Worm (Caenorhabditis elegans): ENCODE data around the gene mig-32.

ce11 chrIV:12089551-12089950, 2.5 kb downstream of the mig-32 start, which contains the start of gene F11A10.6:
- TF ChIP-seq lin-40 (tag; optimal IDR thresholded peaks at IDR 0.05), result no peak
- no peak for TF ChIP-seq hmg-20 (GFP tag; IDR thresholded peaks at IDR 0.05)
- TF ChIP-seq ama-1 (optimal IDR thresholded peaks at IDR 0.05), result no peak
- TF ChIP-seq ama-1 (GFP tag; optimal IDR thresholded peaks at IDR 0.05), result no peak
- TF ChIP-seq F10E7.11 (tag; optimal IDR thresholded peaks at IDR 0.05), result no peak
- TF ChIP-seq madf-10 (tag; optimal IDR thresholded peaks at IDR 0.05), result no peak
- TF ChIP-seq K12H6.12 (tag; optimal IDR thresholded peaks at IDR 0.05), result no peak
- no peak for TF ChIP-seq Y53F4B.3 (GFP tag; IDR thresholded peaks at IDR 0.05)
- no peak for TF ChIP-seq B0336.3 (GFP tag; IDR thresholded peaks at IDR 0.05)
